Worm (Caenorhabditis elegans) whole organism, L4 larva: ENCODE data around the gene T04C4.3.
A peak's percentile ranks its signal among the peaks of the same experiment; 100 is the strongest.

Experiments used
- D1046.2 ChIP-seq: fragments of 200-800 bp; sonication (Bioruptor generic); IDR thresholded peaks from 2 replicates; pipeline ENCODE4 v1.3.6; 2022; ENCODE audit warnings: missing genetic modification characterization, missing compliant biosample characterization
- F37D6.2 ChIP-seq: sonication (generic microtip); optimal IDR thresholded peaks from 2 replicates; lab custom pipeline; 2016; ENCODE audit warnings: mild to moderate bottlenecking, missing genetic modification characterization, missing compliant biosample characterization
- T20F7.1 ChIP-seq: fragments of 200-800 bp; sonication (Bioruptor generic); optimal IDR thresholded peaks from 2 replicates; lab custom pipeline; 2018; ENCODE audit warnings: mild to moderate bottlenecking, missing genetic modification characterization, missing compliant biosample characterization
- T26A8.4 ChIP-seq: fragments of 200-800 bp; sonication (Bioruptor generic); IDR thresholded peaks from 2 replicates; pipeline ENCODE4 v1.3.6; 2022; ENCODE audit warnings: missing genetic modification characterization, missing compliant biosample characterization
- Y48G9A.11 ChIP-seq: fragments of 200-800 bp; sonication (Bioruptor generic); IDR thresholded peaks from 2 replicates; pipeline ENCODE4 v1.3.6; 2022; ENCODE audit warnings: missing genetic modification reagents, missing genetic modification characterization, missing compliant biosample characterization
- Y75B8A.6 ChIP-seq: fragments of 200-800 bp; sonication (Bioruptor generic); IDR thresholded peaks from 2 replicates; pipeline ENCODE4 v1.3.6; 2022; ENCODE audit warnings: missing genetic modification reagents, missing genetic modification characterization, missing compliant biosample characterization
- ZK337.2 ChIP-seq: fragments of 200-800 bp; sonication (Bioruptor generic); IDR thresholded peaks from 2 replicates; pipeline ENCODE4 v1.3.6; 2022; ENCODE audit warnings: missing genetic modification reagents, missing genetic modification characterization, missing compliant biosample characterization
- ZK546.5 ChIP-seq, 2 experiments: sonication (generic microtip); optimal IDR thresholded peaks; 2 replicates each; lab custom pipeline; 2017; ENCODE audit warnings: missing biosample characterization in 2 of 2, missing genetic modification characterization in 2 of 2
- aha-1 ChIP-seq: fragments of 150-350 bp; peaks from one replicate; lab custom pipeline; 2014; ENCODE audit warnings: missing biosample characterization, missing genetic modification characterization
- ama-1 ChIP-seq: fragments of 150-350 bp; optimal IDR thresholded peaks from 2 replicates; lab custom pipeline; 2014; ENCODE audit warnings: inconsistent platforms, mixed read lengths
- arid-1 ChIP-seq: fragments of 200-800 bp; sonication (Bioruptor generic); conservative IDR thresholded peaks from 2 replicates; pipeline ENCODE4 v1.3.6; 2022; ENCODE audit warnings: missing genetic modification reagents, missing genetic modification characterization, missing compliant biosample characterization
- ceh-20 ChIP-seq: fragments of 200-800 bp; sonication (Bioruptor generic); IDR thresholded peaks from 2 replicates; pipeline ENCODE4 v1.3.6; 2022; ENCODE audit warnings: missing genetic modification reagents, missing genetic modification characterization, missing compliant biosample characterization
- ceh-62 ChIP-seq: sonication (generic microtip); optimal IDR thresholded peaks from 2 replicates; lab custom pipeline; 2017; ENCODE audit warnings: missing biosample characterization, missing genetic modification characterization
- ceh-82 ChIP-seq: sonication (generic microtip); optimal IDR thresholded peaks from 2 replicates; lab custom pipeline; 2017; ENCODE audit warnings: missing biosample characterization, missing genetic modification characterization
- ces-1 ChIP-seq: fragments of 150-350 bp; sonication (generic microtip); optimal IDR thresholded peaks from 4 replicates; lab custom pipeline; 2014; ENCODE audit warnings: missing biosample characterization, missing genetic modification reagents, missing genetic modification characterization
- daf-12 ChIP-seq: fragments of 150-350 bp; optimal IDR thresholded peaks from 2 replicates; lab custom pipeline; 2014; ENCODE audit warnings: missing biosample characterization, missing genetic modification reagents, missing genetic modification characterization
- daf-8 ChIP-seq: fragments of 200-800 bp; sonication (Bioruptor generic); IDR thresholded peaks from 2 replicates; pipeline ENCODE4 v1.3.6; 2022; ENCODE audit warnings: missing genetic modification characterization, missing compliant biosample characterization
- dmd-6 ChIP-seq: fragments of 200-800 bp; sonication (Bioruptor generic); IDR thresholded peaks from 2 replicates; pipeline ENCODE4 v1.3.6; 2022; ENCODE audit warnings: missing genetic modification reagents, missing genetic modification characterization, missing compliant biosample characterization
- dpl-1 ChIP-seq: fragments of 150-350 bp; optimal IDR thresholded peaks from 2 replicates; lab custom pipeline; 2014; ENCODE audit warnings: missing biosample characterization, missing genetic modification reagents, missing genetic modification characterization
- duxl-1 ChIP-seq: sonication (generic microtip); optimal IDR thresholded peaks from 2 replicates; lab custom pipeline; 2016; ENCODE audit warnings: mild to moderate bottlenecking, missing genetic modification characterization, moderate library complexity, missing compliant biosample characterization; ENCODE audit not compliant: poor library complexity
- dve-1 ChIP-seq: sonication (generic microtip); optimal IDR thresholded peaks from 2 replicates; lab custom pipeline; 2017; ENCODE audit warnings: antibody characterized with exemption, mild to moderate bottlenecking, missing genetic modification characterization, missing compliant biosample characterization; ENCODE audit not compliant: insufficient read depth
- fkh-10 ChIP-seq: fragments of 150-350 bp; optimal IDR thresholded peaks from 2 replicates; lab custom pipeline; 2014; ENCODE audit warnings: missing biosample characterization, missing genetic modification reagents, missing genetic modification characterization
- fos-1 ChIP-seq: fragments of 150-350 bp; optimal IDR thresholded peaks from 2 replicates; lab custom pipeline; 2014; ENCODE audit warnings: missing biosample characterization, missing genetic modification characterization
- hlh-11 ChIP-seq: fragments of 200-800 bp; sonication (Bioruptor generic); optimal IDR thresholded peaks from 2 replicates; lab custom pipeline; 2018; ENCODE audit warnings: mild to moderate bottlenecking, missing genetic modification characterization, missing compliant biosample characterization
- hmg-1.1 ChIP-seq: fragments of 200-800 bp; sonication (Bioruptor generic); IDR thresholded peaks from 2 replicates; pipeline ENCODE4 v1.3.6; 2022; ENCODE audit warnings: missing genetic modification reagents, missing genetic modification characterization, missing compliant biosample characterization
- lim-7 ChIP-seq: fragments of 200-800 bp; sonication (Bioruptor generic); IDR thresholded peaks from 2 replicates; pipeline ENCODE4 v1.3.6; 2022; ENCODE audit warnings: missing genetic modification characterization, missing compliant biosample characterization
- lin-1 ChIP-seq: fragments of 200-800 bp; sonication (Bioruptor generic); IDR thresholded peaks from 2 replicates; pipeline ENCODE4 v1.3.6; 2022; ENCODE audit warnings: missing genetic modification reagents, missing genetic modification characterization, missing compliant biosample characterization
- lin-15B ChIP-seq: fragments of 150-350 bp; sonication (generic microtip); optimal IDR thresholded peaks from 3 replicates; lab custom pipeline; 2014; ENCODE audit warnings: missing biosample characterization, missing genetic modification characterization
- lin-29 ChIP-seq: fragments of 200-800 bp; sonication (Bioruptor generic); IDR thresholded peaks from 2 replicates; pipeline ENCODE4 v1.3.6; 2022; ENCODE audit warnings: missing genetic modification reagents, missing genetic modification characterization, missing compliant biosample characterization
- lin-39 ChIP-seq: fragments of 150-350 bp; optimal IDR thresholded peaks from 2 replicates; lab custom pipeline; 2014; ENCODE audit warnings: missing biosample characterization, missing genetic modification reagents, missing genetic modification characterization
- lir-3 ChIP-seq: sonication (generic microtip); optimal IDR thresholded peaks from 2 replicates; lab custom pipeline; 2016; ENCODE audit warnings: mild to moderate bottlenecking, missing genetic modification characterization, missing compliant biosample characterization
- lsy-2 ChIP-seq, 2 experiments: fragments of 150-350 bp in 1 of 2; sonication (generic microtip) in 1 of 2; optimal IDR thresholded peaks; 2 replicates each; lab custom pipeline; 2014 to 2017; ENCODE audit warnings: missing biosample characterization in 2 of 2, missing genetic modification characterization in 2 of 2
- mep-1 ChIP-seq: fragments of 150-350 bp; sonication (generic microtip); optimal IDR thresholded peaks from 3 replicates; lab custom pipeline; 2014; ENCODE audit warnings: missing biosample characterization, missing genetic modification characterization
- mxl-2 ChIP-seq: fragments of 200-800 bp; sonication (Bioruptor generic); conservative IDR thresholded peaks from 2 replicates; pipeline ENCODE4 v1.3.6; 2022; ENCODE audit warnings: missing genetic modification reagents, missing genetic modification characterization, missing compliant biosample characterization
- mxl-3 ChIP-seq: fragments of 200-800 bp; sonication (Bioruptor generic); optimal IDR thresholded peaks from 2 replicates; lab custom pipeline; 2018; ENCODE audit warnings: mild to moderate bottlenecking, missing genetic modification characterization, missing compliant biosample characterization
- nhr-10 ChIP-seq: fragments of 150-350 bp; optimal IDR thresholded peaks from 2 replicates; lab custom pipeline; 2014; ENCODE audit warnings: missing biosample characterization, missing genetic modification characterization
- nhr-111 ChIP-seq: fragments of 200-800 bp; sonication (Bioruptor generic); optimal IDR thresholded peaks from 2 replicates; lab custom pipeline; 2018; ENCODE audit warnings: mild to moderate bottlenecking, missing genetic modification characterization, missing compliant biosample characterization
- nhr-28 ChIP-seq: fragments of 150-350 bp; optimal IDR thresholded peaks from 2 replicates; lab custom pipeline; 2014; ENCODE audit warnings: missing biosample characterization, missing genetic modification characterization
- nhr-41 ChIP-seq: fragments of 200-800 bp; sonication (Bioruptor generic); IDR thresholded peaks from 2 replicates; pipeline ENCODE4 v1.3.6; 2022; ENCODE audit warnings: missing genetic modification reagents, missing genetic modification characterization, missing compliant biosample characterization
- nhr-42 ChIP-seq: fragments of 200-800 bp; sonication (Bioruptor generic); IDR thresholded peaks from 2 replicates; pipeline ENCODE4 v1.3.6; 2022; ENCODE audit warnings: missing genetic modification characterization, missing compliant biosample characterization
- nhr-77 ChIP-seq: fragments of 150-350 bp; optimal IDR thresholded peaks from 2 replicates; lab custom pipeline; 2014; ENCODE audit warnings: missing biosample characterization, missing genetic modification characterization
- pqm-1 ChIP-seq: sonication (generic microtip); optimal IDR thresholded peaks from 2 replicates; lab custom pipeline; 2017; ENCODE audit warnings: missing biosample characterization, missing genetic modification characterization
- rbr-2 ChIP-seq: sonication (generic microtip); optimal IDR thresholded peaks from 2 replicates; lab custom pipeline; 2016; ENCODE audit warnings: missing genotype, missing genetic modification characterization, missing compliant biosample characterization
- skn-1 ChIP-seq: fragments of 150-350 bp; optimal IDR thresholded peaks from 2 replicates; lab custom pipeline; 2014; ENCODE audit warnings: missing biosample characterization, missing genetic modification characterization
- snpc-1.2 ChIP-seq: fragments of 200-800 bp; sonication (Bioruptor generic); IDR thresholded peaks from 2 replicates; pipeline ENCODE4 v1.3.6; 2022; ENCODE audit warnings: missing genetic modification reagents, missing genetic modification characterization, missing compliant biosample characterization
- spr-3 ChIP-seq: fragments of 200-800 bp; sonication (Bioruptor generic); optimal IDR thresholded peaks from 2 replicates; lab custom pipeline; 2018; ENCODE audit warnings: mild to moderate bottlenecking, missing genetic modification characterization, missing compliant biosample characterization
- tag-97 ChIP-seq: fragments of 200-800 bp; sonication (Bioruptor generic); IDR thresholded peaks from 2 replicates; pipeline ENCODE4 v1.3.6; 2022; ENCODE audit warnings: missing genetic modification characterization, missing compliant biosample characterization
- unc-130 ChIP-seq: sonication (generic microtip); optimal IDR thresholded peaks from 2 replicates; lab custom pipeline; 2016; ENCODE audit warnings: missing genetic modification reagents, missing genetic modification characterization, missing compliant biosample characterization
- unc-62 ChIP-seq, 3 experiments: fragments of 150-350 bp in 1 of 3; sonication (generic microtip); optimal IDR thresholded peaks in 2 of 3; peaks in 1 of 3; 1 replicate in 1 of 3; 2 replicates in 2 of 3; lab custom pipeline; 2014 to 2017; ENCODE audit warnings: missing biosample characterization in 3 of 3, missing genetic modification characterization in 3 of 3, missing genetic modification reagents in 3 of 3, missing genotype in 1 of 3
- vab-7 ChIP-seq: fragments of 200-800 bp; sonication (Bioruptor generic); IDR thresholded peaks from 2 replicates; pipeline ENCODE4 v1.3.6; 2022; ENCODE audit warnings: missing genetic modification reagents, missing genetic modification characterization, missing compliant biosample characterization
- zfp-3 ChIP-seq: fragments of 200-800 bp; sonication (Bioruptor generic); conservative IDR thresholded peaks from 2 replicates; pipeline ENCODE4 v1.3.6; 2022; ENCODE audit warnings: missing genetic modification reagents, missing genetic modification characterization, missing compliant biosample characterization
- zip-2 ChIP-seq: fragments of 150-350 bp; optimal IDR thresholded peaks from 2 replicates; lab custom pipeline; 2014; ENCODE audit warnings: missing biosample characterization, missing genetic modification characterization

Gene T04C4.3

DNA sequence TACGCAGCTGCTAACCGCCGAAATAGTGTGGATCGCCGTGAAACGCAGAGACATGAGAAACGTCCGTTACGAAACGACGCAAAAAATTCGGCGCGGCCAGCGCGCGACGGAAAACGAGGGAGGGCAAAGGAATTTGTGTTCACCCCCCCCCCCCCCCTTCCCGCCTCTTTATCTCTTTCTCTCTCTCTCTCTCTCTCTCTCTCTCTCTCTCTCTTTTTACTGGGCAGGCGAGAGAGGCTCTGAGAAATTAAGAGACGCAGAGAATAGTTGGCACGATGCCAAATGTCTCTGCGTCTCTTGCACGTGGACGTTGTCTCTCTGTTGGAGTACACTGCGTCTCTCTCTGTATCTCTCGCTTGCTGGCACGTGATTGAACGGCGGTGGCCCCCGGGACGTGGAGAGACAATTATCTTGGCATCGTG lies 2.7 kb upstream of the T04C4.3 start (continued):
- peak; percentile 97 for TF ChIP-seq hmg-1.1 (GFP tag; lab: Robert Waterston, UW)
- peak; percentile 88 for TF ChIP-seq nhr-42
- no peak for TF ChIP-seq fos-1 (tag; lab: Kevin White, UChicago)
- no peak for TF ChIP-seq Y48G9A.11
- TF ChIP-seq lim-7 (GFP tag; lab: Robert Waterston, UW) = no peak
- peak; percentile 99 for TF ChIP-seq aha-1 (tag; lab: Kevin White, UChicago)
- peak in 1 of 2 experiments; percentile 49 for TF ChIP-seq ZK546.5 (tag; optimal IDR thresholded peaks at IDR 0.05; lab: Kevin White, UChicago)
- no peak for TF ChIP-seq ama-1
- TF ChIP-seq hlh-11 = peak; percentile 100
- TF ChIP-seq mep-1 (tag; lab: Kevin White, UChicago) = peak; percentile 95
- no peak for TF ChIP-seq ceh-62 (tag; lab: Kevin White, UChicago)
- peak; percentile 92 for TF ChIP-seq nhr-28 (tag; lab: Kevin White, UChicago)
- TF ChIP-seq pqm-1 = no peak
- peak; percentile 63 for TF ChIP-seq vab-7 (GFP tag; lab: Robert Waterston, UW)
- TF ChIP-seq dve-1 = peak; percentile 97
- TF ChIP-seq unc-130 (GFP tag; lab: Kevin White, UChicago) = no peak
- peak; percentile 78 for TF ChIP-seq nhr-10 (tag; lab: Kevin White, UChicago)
- peak; percentile 98 for TF ChIP-seq ceh-20 (GFP tag; lab: Robert Waterston, UW)
- TF ChIP-seq tag-97 (GFP tag; lab: Robert Waterston, UW) = no peak
- TF ChIP-seq spr-3 = peak; percentile 94
- TF ChIP-seq snpc-1.2 (GFP tag; lab: Robert Waterston, UW) = peak; percentile 56
- no peak for TF ChIP-seq lin-15B (tag; lab: Kevin White, UChicago)
- TF ChIP-seq nhr-41 (GFP tag; lab: Robert Waterston, UW) = peak; percentile 55; the same call in 1 of the 2 replicates
- TF ChIP-seq lir-3 (tag; lab: Kevin White, UChicago) = peak; percentile 76
- no peak for TF ChIP-seq lin-39
- peak; percentile 94 for TF ChIP-seq lin-29
- peak; percentile 94 for TF ChIP-seq lin-1 (GFP tag; lab: Robert Waterston, UW)
- TF ChIP-seq zfp-3 = peak; percentile 92
- TF ChIP-seq ces-1 = no peak
- no peak for TF ChIP-seq skn-1 (tag; lab: Kevin White, UChicago)
- TF ChIP-seq daf-8 (GFP tag; lab: Robert Waterston, UW) = no peak
- peak in 1 of 2 experiments; percentile 99 for TF ChIP-seq unc-62 (GFP tag; optimal IDR thresholded peaks at IDR 0.05 in 1 of 2; lab: Kevin White, UChicago)
- TF ChIP-seq unc-62 (tag; optimal IDR thresholded peaks at IDR 0.05; lab: Kevin White, UChicago) = no peak
- TF ChIP-seq Y75B8A.6 (GFP tag; lab: Robert Waterston, UW) = peak; percentile 66; the same call in 1 of the 2 replicates
- TF ChIP-seq ZK337.2 (GFP tag; lab: Robert Waterston, UW) = no peak; the same call in 1 of the 2 replicates
- peak; percentile 97 for TF ChIP-seq T26A8.4 (GFP tag; lab: Robert Waterston, UW)
- TF ChIP-seq ceh-82 = no peak
- peak; percentile 90 for TF ChIP-seq mxl-2
- TF ChIP-seq dpl-1 (GFP tag; lab: Kevin White, UChicago) = peak; percentile 75
- peak; percentile 77 to 90 for TF ChIP-seq lsy-2 (tag; optimal IDR thresholded peaks at IDR 0.05; lab: Kevin White, UChicago)
- TF ChIP-seq dmd-6 = peak; percentile 99
- peak; percentile 98 for TF ChIP-seq mxl-3 (GFP tag; lab: Kevin White, UChicago)
- TF ChIP-seq zip-2 (tag; lab: Kevin White, UChicago) = no peak
- peak; percentile 97 for TF ChIP-seq rbr-2 (tag; lab: Kevin White, UChicago)
- TF ChIP-seq duxl-1 (tag; lab: Kevin White, UChicago) = peak; percentile 89
- no peak for TF ChIP-seq D1046.2 (GFP tag; lab: Robert Waterston, UW)
- no peak for TF ChIP-seq nhr-111
- TF ChIP-seq arid-1 (GFP tag; lab: Robert Waterston, UW) = peak; percentile 72; the same call in 1 of the 2 replicates
- TF ChIP-seq T20F7.1 (GFP tag; lab: Kevin White, UChicago) = no peak
- TF ChIP-seq daf-12 (tag; lab: Kevin White, UChicago) = no peak
- TF ChIP-seq nhr-77 (tag; lab: Kevin White, UChicago) = peak; percentile 80
- peak; percentile 88 for TF ChIP-seq fkh-10
- TF ChIP-seq F37D6.2 (tag; lab: Kevin White, UChicago) = peak; percentile 94
